Worm (Caenorhabditis elegans) whole organism, L1 larva: ENCODE data around the gene Y26E6A.3.

ENCODE experiments used
- aly-2 ChIP-seq: fragments of 150-350 bp; optimal IDR thresholded peaks from 2 replicates; lab custom pipeline; 2014; ENCODE audit warnings: missing biosample characterization, missing genetic modification characterization
- ama-1 ChIP-seq: fragments of 150-350 bp; optimal IDR thresholded peaks from 2 replicates; lab custom pipeline; 2014
- ceh-63 ChIP-seq: fragments of 200-800 bp; sonication (Bioruptor generic); optimal IDR thresholded peaks from 2 replicates; lab custom pipeline; 2018; ENCODE audit warnings: mild to moderate bottlenecking, missing genetic modification characterization, missing compliant biosample characterization
- isw-1 ChIP-seq: fragments of 200-800 bp; sonication (Bioruptor generic); IDR thresholded peaks from 2 replicates; pipeline ENCODE4 v1.3.6; 2022; ENCODE audit warnings: missing genetic modification characterization, missing compliant biosample characterization
- nhr-11 ChIP-seq: fragments of 150-350 bp; optimal IDR thresholded peaks from 2 replicates; lab custom pipeline; 2014; ENCODE audit warnings: missing biosample characterization, missing genetic modification characterization
- nhr-237 ChIP-seq: fragments of 150-350 bp; optimal IDR thresholded peaks from 2 replicates; lab custom pipeline; 2014; ENCODE audit warnings: missing biosample characterization, missing genetic modification characterization
- nhr-28 ChIP-seq: fragments of 150-350 bp; optimal IDR thresholded peaks from 2 replicates; lab custom pipeline; 2014; ENCODE audit warnings: missing biosample characterization, missing genetic modification characterization
- sup-37 ChIP-seq: fragments of 200-800 bp; sonication (Bioruptor generic); optimal IDR thresholded peaks from 2 replicates; lab custom pipeline; 2018; ENCODE audit warnings: mild to moderate bottlenecking, missing genetic modification characterization, missing compliant biosample characterization
- tbx-2 ChIP-seq: sonication (generic microtip); optimal IDR thresholded peaks from 2 replicates; lab custom pipeline; 2016; ENCODE audit warnings: missing genetic modification characterization, missing compliant biosample characterization
- unc-62 ChIP-seq: fragments of 150-350 bp; optimal IDR thresholded peaks from 2 replicates; lab custom pipeline; 2014; ENCODE audit warnings: missing biosample characterization, missing genetic modification reagents, missing genetic modification characterization
- zag-1 ChIP-seq: fragments of 150-350 bp; optimal IDR thresholded peaks from 2 replicates; lab custom pipeline; 2014; ENCODE audit warnings: missing biosample characterization, missing genetic modification characterization
- ztf-11 ChIP-seq, 2 experiments: sonication (generic microtip); optimal IDR thresholded peaks; 2 replicates each; lab custom pipeline; 2016 to 2017; ENCODE audit warnings: missing genetic modification characterization in 2 of 2, missing biosample characterization in 1 of 2, missing compliant biosample characterization in 1 of 2

DNA sequence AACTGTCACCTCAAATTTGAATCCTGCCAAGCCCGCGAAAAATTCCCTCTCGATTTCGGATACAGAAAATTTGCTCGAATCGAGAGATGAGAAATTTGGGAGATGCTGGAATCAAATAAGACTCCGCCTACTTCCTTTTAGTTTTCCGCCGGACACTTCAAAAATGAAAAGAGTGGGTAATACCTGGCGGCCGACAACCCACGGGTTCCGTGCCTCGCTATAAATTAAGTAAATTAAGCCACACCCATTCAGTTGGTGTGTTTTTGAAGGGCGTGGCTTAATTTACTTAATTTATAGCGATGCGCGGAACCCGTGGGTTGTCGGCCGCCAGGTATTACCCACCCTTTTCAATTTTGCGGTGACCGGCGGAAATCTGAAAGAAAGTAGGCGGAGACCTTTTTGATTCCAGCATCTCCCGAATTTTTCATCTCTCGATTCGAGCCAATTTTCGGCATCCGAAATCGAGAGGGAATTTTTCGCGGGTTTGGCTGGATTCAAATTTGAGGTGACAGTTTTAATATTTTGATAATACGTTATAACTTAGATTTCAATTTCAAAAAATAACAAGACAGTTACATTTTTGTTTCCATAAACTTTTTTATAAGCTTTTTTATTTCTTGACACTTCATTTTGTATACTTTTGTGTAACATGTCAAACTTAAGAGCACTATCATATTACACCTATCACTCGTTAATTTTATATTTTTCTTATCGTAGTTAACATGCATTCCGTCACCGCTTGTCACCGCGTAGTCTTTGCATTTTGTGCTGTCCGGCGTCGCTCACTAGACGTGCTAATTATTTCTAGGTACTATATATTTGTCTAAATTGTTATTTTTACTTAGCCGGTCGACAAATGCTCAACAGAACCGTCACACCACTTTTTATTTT is 37.2 kb upstream of the Y26E6A.3 start:
- TF ChIP-seq ama-1 (lab: Kevin White, UChicago) (no peak), aly-2 (tag; lab: Kevin White, UChicago) (no peak), zag-1 (no peak), nhr-237 (tag; lab: Kevin White, UChicago) (no peak), ceh-63 (GFP tag; lab: Kevin White, UChicago) (no peak), sup-37 (GFP tag; lab: Kevin White, UChicago) (no peak), ztf-11 (tag; optimal IDR thresholded peaks at IDR 0.05; lab: Kevin White, UChicago) (no peak), tbx-2 (tag; lab: Kevin White, UChicago) (no peak), isw-1 (GFP tag; lab: Robert Waterston, UW) (no peak), unc-62 (GFP tag; lab: Kevin White, UChicago) (no peak), nhr-28 (tag; lab: Kevin White, UChicago) (no peak), nhr-11 (no peak)
